Worm (Caenorhabditis elegans) whole organism, midembryonic: Measurements from ENCODE around the gene T03F6.9.

Source experiments
- cog-1 ChIP-seq: sonication (generic microtip); optimal IDR thresholded peaks from 2 replicates; lab custom pipeline; 2016; ENCODE audit warnings: missing genetic modification characterization, missing compliant biosample characterization
- flt-1 ChIP-seq: fragments of 200-800 bp; sonication (Bioruptor generic); IDR thresholded peaks from 2 replicates; pipeline ENCODE4 v1.3.6; 2022; ENCODE audit warnings: missing genetic modification characterization, missing compliant biosample characterization
- klf-2 ChIP-seq: fragments of 200-800 bp; sonication (Bioruptor generic); conservative IDR thresholded peaks from 2 replicates; pipeline ENCODE4 v1.3.6; 2022; ENCODE audit warnings: missing genetic modification reagents, missing genetic modification characterization, missing compliant biosample characterization
- med-1 ChIP-seq: sonication (generic microtip); optimal IDR thresholded peaks from 2 replicates; lab custom pipeline; 2017; ENCODE audit warnings: missing genetic modification characterization, mild to moderate bottlenecking, missing compliant biosample characterization, antibody characterized with exemption, missing genetic modification reagents; ENCODE audit not compliant: insufficient read depth
- ref-1 ChIP-seq: fragments of 200-800 bp; sonication (Bioruptor generic); conservative IDR thresholded peaks from 2 replicates; pipeline ENCODE4 v1.3.6; 2022; ENCODE audit warnings: missing genetic modification reagents, missing genetic modification characterization, missing compliant biosample characterization
- ztf-23 ChIP-seq: fragments of 200-800 bp; sonication (Bioruptor generic); IDR thresholded peaks from 2 replicates; pipeline ENCODE4 v1.3.6; 2022; ENCODE audit warnings: missing genetic modification reagents, missing genetic modification characterization, missing compliant biosample characterization
- ztf-29 ChIP-seq: fragments of 200-800 bp; sonication (Bioruptor generic); IDR thresholded peaks from 2 replicates; pipeline ENCODE4 v1.3.6; 2022; ENCODE audit warnings: missing genetic modification reagents, missing genetic modification characterization, missing compliant biosample characterization

DNA sequence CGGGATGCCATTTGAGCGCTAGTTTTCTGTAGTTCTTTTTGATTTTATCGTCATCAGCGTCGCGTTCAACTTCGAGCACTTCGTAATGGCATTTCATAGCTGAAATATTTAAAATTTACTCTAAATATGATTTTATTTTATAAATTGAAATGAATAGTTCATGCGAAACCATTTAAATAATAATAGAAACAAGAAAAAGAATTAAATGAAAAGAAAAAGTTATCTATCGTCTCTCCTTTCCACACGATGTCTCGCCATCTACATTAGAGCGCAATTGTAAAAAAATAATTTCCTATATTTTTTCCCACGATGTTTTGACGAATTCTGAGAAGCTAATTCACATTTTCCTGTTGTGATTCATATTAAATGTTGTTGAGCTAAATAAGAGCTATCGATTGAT is 22.4 kb upstream of the T03F6.9 start, which contains the start of gene dnj-17:
- TF ChIP-seq ztf-29 (GFP tag; lab: Robert Waterston, UW) (no peak), ztf-23 (GFP tag; lab: Robert Waterston, UW) (no peak), med-1 (GFP tag; lab: Kevin White, UChicago) (no peak), flt-1 (no peak), cog-1 (tag; lab: Kevin White, UChicago) (no peak), ref-1 (no peak), klf-2 (GFP tag; lab: Robert Waterston, UW) (no peak)
